Fruit fly (Drosophila melanogaster): ENCODE data around the gene CG14990.

CG14990 gene

DNA sequence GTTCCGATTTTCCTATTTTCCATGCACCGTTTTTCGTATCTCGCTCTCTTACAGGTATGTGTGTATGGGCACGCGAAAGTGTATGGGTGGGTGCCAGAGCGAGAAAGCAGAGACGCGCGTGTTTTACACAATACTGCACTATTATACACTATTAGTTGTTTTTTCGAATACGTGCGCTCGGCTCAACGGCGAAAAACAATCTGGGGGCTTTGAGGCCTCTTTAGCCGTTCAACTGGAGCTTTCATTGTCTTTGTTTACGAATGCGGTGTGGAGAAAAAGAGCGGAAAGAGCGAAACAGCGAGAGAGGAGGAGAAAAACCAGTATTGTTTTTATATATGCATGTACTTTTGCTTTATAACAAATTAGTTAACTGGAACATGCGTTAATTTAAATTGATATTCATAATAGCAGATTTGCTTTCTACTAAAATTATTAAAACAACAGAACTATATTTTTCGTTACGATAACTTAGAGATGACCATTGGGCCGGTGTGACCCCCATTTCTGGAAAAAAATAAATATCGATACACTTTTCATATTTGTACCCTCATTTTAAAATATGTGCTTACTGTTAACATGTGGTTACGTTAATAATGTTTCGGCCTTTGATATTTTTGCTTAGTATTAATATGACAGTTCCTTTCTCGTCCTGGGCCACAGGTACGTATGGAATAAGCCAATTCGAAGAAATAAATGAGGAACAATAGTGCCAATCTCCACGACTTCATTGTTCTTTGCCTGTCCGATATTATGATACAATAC lies 9.7 kb downstream of the CG14990 start, which contains the start of gene CG14995 (continued):
- no peak for TF ChIP-seq dimm (GFP tag; IDR thresholded peaks at IDR 0.05)
- TF ChIP-seq CG10654 (GFP tag; optimal IDR thresholded peaks at IDR 0.05): no peak
- no peak for TF ChIP-seq CG6272 (GFP tag; IDR thresholded peaks at IDR 0.05)
- TF ChIP-seq CG15269 (tag; optimal IDR thresholded peaks at IDR 0.05): no peak
- TF ChIP-seq Bteb2 (GFP tag; optimal IDR thresholded peaks at IDR 0.05): no peak
- no peak for TF ChIP-seq CG10147 (GFP tag; optimal IDR thresholded peaks at IDR 0.05)
- no peak for TF ChIP-seq Atf3 (GFP tag; optimal IDR thresholded peaks at IDR 0.05)
- no peak for TF ChIP-seq Atf-2 (GFP tag; optimal IDR thresholded peaks at IDR 0.05)
- peak; percentile 67 for TF ChIP-seq Scr (GFP tag; IDR thresholded peaks at IDR 0.05; ENCODE audit: partially characterized antibody)
- TF ChIP-seq CG17802 (tag; optimal IDR thresholded peaks at IDR 0.05): no peak
- no peak for TF ChIP-seq CG17359 (tag; optimal IDR thresholded peaks at IDR 0.05)
- TF ChIP-seq CG12104 (GFP tag; optimal IDR thresholded peaks at IDR 0.05): no peak
- no peak for TF ChIP-seq zfh1 (GFP tag; IDR thresholded peaks at IDR 0.05)
- TF ChIP-seq phol (tag; optimal IDR thresholded peaks at IDR 0.05): no peak
- no peak for TF ChIP-seq H2.0 (GFP tag; IDR thresholded peaks at IDR 0.05)
- TF ChIP-seq Hand (GFP tag; optimal IDR thresholded peaks at IDR 0.05): peak; percentile 34
- TF ChIP-seq lbe (GFP tag; optimal IDR thresholded peaks at IDR 0.05): peak; percentile 65
- TF ChIP-seq Max (GFP tag; optimal IDR thresholded peaks at IDR 0.05): peak; percentile 12
- TF ChIP-seq twi (tag; optimal IDR thresholded peaks at IDR 0.05): no peak
- peak; percentile 9 for TF ChIP-seq grau (tag; optimal IDR thresholded peaks at IDR 0.05)
- peak; percentile 72 for TF ChIP-seq Fer1 (GFP tag; optimal IDR thresholded peaks at IDR 0.05)
- TF ChIP-seq odd (GFP tag; optimal IDR thresholded peaks at IDR 0.05): peak; percentile 14
- no peak for TF ChIP-seq bab2 (GFP tag; optimal IDR thresholded peaks at IDR 0.05)
- TF ChIP-seq ato (GFP tag; IDR thresholded peaks at IDR 0.05; ENCODE audit: partially characterized antibody): peak; percentile 33; the same call in 1 of the 2 replicates
- peak; percentile 11 for TF ChIP-seq CG12659 (GFP tag; optimal IDR thresholded peaks at IDR 0.05)
- no peak for TF ChIP-seq hth (optimal IDR thresholded peaks at IDR 0.05)
- no peak for TF ChIP-seq HLH54F (GFP tag; optimal IDR thresholded peaks at IDR 0.05)
- no peak for TF ChIP-seq CG16863 (GFP tag; optimal IDR thresholded peaks at IDR 0.05)
- peak; percentile 82 for TF ChIP-seq CG8924 (tag; optimal IDR thresholded peaks at IDR 0.05)
- TF ChIP-seq CG16813 (GFP tag; IDR thresholded peaks at IDR 0.05; ENCODE audit: partially characterized antibody): peak; percentile 75
- no peak for TF ChIP-seq CG8388 (GFP tag; optimal IDR thresholded peaks at IDR 0.05)
- TF ChIP-seq HmgD (GFP tag; optimal IDR thresholded peaks at IDR 0.05): no peak
- no peak for TF ChIP-seq CG17912 (GFP tag; optimal IDR thresholded peaks at IDR 0.05)
- no peak for TF ChIP-seq Usf (GFP tag; optimal IDR thresholded peaks at IDR 0.05)
- no peak for TF ChIP-seq Xrp1 (GFP tag; IDR thresholded peaks at IDR 0.05)
- peak; percentile 14 for TF ChIP-seq CG11504 (tag; optimal IDR thresholded peaks at IDR 0.05)
- no peak for TF ChIP-seq danr (GFP tag; IDR thresholded peaks at IDR 0.05)
- peak; percentile 61 for TF ChIP-seq pzg (GFP tag; optimal IDR thresholded peaks at IDR 0.05)
- no peak for TF ChIP-seq Sin3A (optimal IDR thresholded peaks at IDR 0.05)
- TF ChIP-seq ac (GFP tag; optimal IDR thresholded peaks at IDR 0.05): no peak
- TF ChIP-seq tll (GFP tag; optimal IDR thresholded peaks at IDR 0.05): no peak
- TF ChIP-seq CG7745 (tag; optimal IDR thresholded peaks at IDR 0.05): no peak
- no peak for TF ChIP-seq schlank (tag; optimal IDR thresholded peaks at IDR 0.05)
- TF ChIP-seq Nf-YB (GFP tag; optimal IDR thresholded peaks at IDR 0.05): no peak
- no peak for TF ChIP-seq Asciz (GFP tag; optimal IDR thresholded peaks at IDR 0.05)
- TF ChIP-seq scrt (GFP tag; optimal IDR thresholded peaks at IDR 0.05): peak; percentile 52
- peak; percentile 54 for TF ChIP-seq Drgx (GFP tag; IDR thresholded peaks at IDR 0.05)
- TF ChIP-seq CG9797 (GFP tag; optimal IDR thresholded peaks at IDR 0.05): no peak
- TF ChIP-seq CG7839 (tag; optimal IDR thresholded peaks at IDR 0.05): peak; percentile 4

All from whole organism, embryonic.